Fruit fly (Drosophila melanogaster): ENCODE measurements around the gene CG17292.
A peak's percentile ranks its signal among the peaks of the same experiment; 100 is the strongest.

The CG17292 gene

DNA sequence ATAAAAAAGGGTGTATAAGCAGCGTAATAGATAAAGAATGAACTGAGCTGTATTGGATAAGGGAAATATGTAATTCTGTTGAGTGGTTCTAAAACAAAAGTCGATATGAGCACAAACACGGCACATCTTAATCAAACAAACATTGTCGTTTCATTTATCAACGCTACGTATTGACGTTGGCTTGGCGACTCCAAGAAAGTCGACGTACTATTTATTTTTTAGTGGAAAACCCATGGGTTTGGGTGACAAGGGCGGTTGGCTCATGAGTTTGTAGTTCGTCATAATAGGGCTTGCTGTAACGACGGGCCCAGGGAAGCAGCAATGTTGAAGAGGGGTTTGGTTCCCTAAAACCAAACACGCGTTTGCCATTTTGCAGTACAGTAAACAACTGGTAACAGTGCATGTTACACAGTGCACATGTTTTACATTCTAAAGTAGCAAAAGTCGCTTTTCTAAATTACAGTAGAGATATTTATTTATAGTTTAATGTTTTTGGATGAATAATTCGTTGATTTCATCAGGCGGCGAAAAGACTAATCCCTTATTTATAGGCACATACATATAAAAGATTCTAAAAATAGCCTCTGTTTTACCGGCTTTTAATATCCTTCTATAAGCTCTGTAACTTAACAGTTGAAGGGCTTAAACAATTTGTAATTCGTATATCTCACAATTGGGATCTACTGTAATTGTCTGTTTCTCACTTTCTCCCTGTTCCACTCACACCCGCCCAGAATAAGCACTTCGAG, 8.9 kb upstream of the CG17292 start (continued):
- TF ChIP-seq CG8281 (tag; optimal IDR thresholded peaks at IDR 0.05) (no peak), dysf (GFP tag; IDR thresholded peaks at IDR 0.05) (no peak; the same call in 2 of the 3 replicates), CG7963 (GFP tag; IDR thresholded peaks at IDR 0.05; ENCODE audit: partially characterized antibody) (no peak), Hsf (GFP tag; optimal IDR thresholded peaks at IDR 0.05) (peak; percentile 21), TFAM (GFP tag; optimal IDR thresholded peaks at IDR 0.05) (no peak), grau (tag; optimal IDR thresholded peaks at IDR 0.05) (peak; percentile 87), CG12219 (GFP tag; optimal IDR thresholded peaks at IDR 0.05) (no peak), run (tag; optimal IDR thresholded peaks at IDR 0.05) (no peak), pfk (GFP tag; optimal IDR thresholded peaks at IDR 0.05) (peak; percentile 12), p53 (GFP tag; optimal IDR thresholded peaks at IDR 0.05) (no peak), CG12744 (GFP tag; optimal IDR thresholded peaks at IDR 0.05) (no peak), ab (GFP tag; optimal IDR thresholded peaks at IDR 0.05) (no peak), Gsc (GFP tag; IDR thresholded peaks at IDR 0.05) (no peak), pho (GFP tag; optimal IDR thresholded peaks at IDR 0.05) (peak; percentile 15), CG30020 (tag; optimal IDR thresholded peaks at IDR 0.05) (no peak), CG12942 (GFP tag; optimal IDR thresholded peaks at IDR 0.05) (no peak), BEAF-32 (GFP tag; optimal IDR thresholded peaks at IDR 0.05) (no peak), CG7839 (tag; optimal IDR thresholded peaks at IDR 0.05) (no peak), bcd (GFP tag; optimal IDR thresholded peaks at IDR 0.05) (no peak), CG10462 (GFP tag; optimal IDR thresholded peaks at IDR 0.05) (no peak), CG6791 (GFP tag; IDR thresholded peaks at IDR 0.05; ENCODE audit: partially characterized antibody) (no peak), z (GFP tag; IDR thresholded peaks at IDR 0.05) (no peak), Optix (GFP tag; IDR thresholded peaks at IDR 0.05) (no peak), CG18262 (tag; optimal IDR thresholded peaks at IDR 0.05) (peak; percentile 43), CG9727 (GFP tag; optimal IDR thresholded peaks at IDR 0.05) (peak; percentile 45), unpg (GFP tag; optimal IDR thresholded peaks at IDR 0.05) (no peak), lilli (GFP tag; optimal IDR thresholded peaks at IDR 0.05) (no peak), Dip3 (GFP tag; optimal IDR thresholded peaks at IDR 0.05) (peak; percentile 26), CG3995 (GFP tag; optimal IDR thresholded peaks at IDR 0.05) (no peak), jigr1 (GFP tag; IDR thresholded peaks at IDR 0.05) (no peak), CG17328 (GFP tag; IDR thresholded peaks at IDR 0.05) (no peak), usp (GFP tag; optimal IDR thresholded peaks at IDR 0.05) (no peak), eyg (GFP tag; optimal IDR thresholded peaks at IDR 0.05) (no peak), ato (GFP tag; IDR thresholded peaks at IDR 0.05; ENCODE audit: partially characterized antibody) (no peak), insv (GFP tag; optimal IDR thresholded peaks at IDR 0.05) (no peak), fru (optimal IDR thresholded peaks at IDR 0.05) (no peak), ase (GFP tag; IDR thresholded peaks at IDR 0.05) (0 out of 3 replicates have a peak, but pooled peaks have one; percentile 14), CG11695 (GFP tag; IDR thresholded peaks at IDR 0.05) (no peak), prd (optimal IDR thresholded peaks at IDR 0.05) (no peak), prd (GFP tag; IDR thresholded peaks at IDR 0.05) (no peak), Atf-2 (GFP tag; optimal IDR thresholded peaks at IDR 0.05) (peak; percentile 10), scrt (GFP tag; optimal IDR thresholded peaks at IDR 0.05) (no peak), Rfx (GFP tag; IDR thresholded peaks at IDR 0.05) (no peak), Dfd (GFP tag; optimal IDR thresholded peaks at IDR 0.05) (no peak), psq (GFP tag; optimal IDR thresholded peaks at IDR 0.05) (no peak), Vsx1 (GFP tag; optimal IDR thresholded peaks at IDR 0.05) (no peak), esg (GFP tag; conservative IDR thresholded peaks at IDR 0.05) (no peak), inv (GFP tag; IDR thresholded peaks at IDR 0.05; ENCODE audit: partially characterized antibody) (no peak), Tbp (GFP tag; optimal IDR thresholded peaks at IDR 0.05) (no peak), CG3838 (GFP tag; optimal IDR thresholded peaks at IDR 0.05) (no peak), CG4707 (GFP tag; optimal IDR thresholded peaks at IDR 0.05) (no peak)
